Fruit fly (Drosophila melanogaster): Measurements from ENCODE around the gene Wdr81.
A peak's percentile ranks its signal among the peaks of the same experiment; 100 is the strongest.

DNA sequence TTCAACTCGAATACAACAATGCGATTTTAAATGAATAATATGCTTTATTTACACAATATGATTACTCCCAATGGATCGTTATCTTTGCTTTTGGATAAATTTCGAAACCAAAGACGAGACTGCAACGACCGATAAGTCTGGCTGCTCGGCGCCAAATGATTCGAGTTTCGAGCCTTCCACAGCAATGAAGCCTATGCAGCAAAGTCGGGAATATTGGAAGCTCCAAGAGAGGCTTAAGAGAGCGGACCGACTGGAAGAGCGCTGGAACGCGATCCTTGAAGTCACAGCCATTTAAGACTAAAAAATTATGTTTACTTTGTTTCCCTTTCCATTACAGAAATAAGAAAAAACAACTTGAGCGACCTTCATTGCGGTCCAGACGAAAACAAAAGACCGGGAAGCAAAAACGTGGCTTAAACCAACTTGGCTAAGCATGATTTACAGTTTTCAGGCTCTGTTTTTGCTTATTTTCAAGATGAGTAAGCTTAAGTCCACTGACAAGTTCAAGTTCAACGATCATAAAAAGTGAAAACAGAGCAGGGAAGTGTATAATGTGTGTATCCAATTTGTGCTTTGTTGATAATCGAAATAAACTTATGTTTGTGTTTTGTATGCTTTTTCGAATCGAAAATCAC is 46.0 kb upstream of the Wdr81 start, which contains the start of gene firl:
- TF ChIP-seq OdsH (GFP tag; optimal IDR thresholded peaks at IDR 0.05) (no peak), Myc (optimal IDR thresholded peaks at IDR 0.05) (no peak), psq (GFP tag; optimal IDR thresholded peaks at IDR 0.05) (no peak), br (GFP tag; optimal IDR thresholded peaks at IDR 0.05) (no peak), Hnf4 (GFP tag; optimal IDR thresholded peaks at IDR 0.05) (no peak), jim (GFP tag; optimal IDR thresholded peaks at IDR 0.05) (no peak), Sp1 (GFP tag; optimal IDR thresholded peaks at IDR 0.05) (no peak), Hr78 (GFP tag; optimal IDR thresholded peaks at IDR 0.05) (no peak), woc (GFP tag; optimal IDR thresholded peaks at IDR 0.05) (no peak), Mio (GFP tag; optimal IDR thresholded peaks at IDR 0.05) (no peak), dsf (GFP tag; optimal IDR thresholded peaks at IDR 0.05; ENCODE audit: borderline replicate concordance) (no peak), Dif (GFP tag; optimal IDR thresholded peaks at IDR 0.05; ENCODE audit: partially characterized antibody) (peak; percentile 18), Vsx2 (GFP tag; optimal IDR thresholded peaks at IDR 0.05; ENCODE audit: partially characterized antibody) (no peak)

Data from whole organism, wandering third instar larva.